Fruit fly (Drosophila melanogaster): Measurements from ENCODE around the gene dia.

dia gene

DNA sequence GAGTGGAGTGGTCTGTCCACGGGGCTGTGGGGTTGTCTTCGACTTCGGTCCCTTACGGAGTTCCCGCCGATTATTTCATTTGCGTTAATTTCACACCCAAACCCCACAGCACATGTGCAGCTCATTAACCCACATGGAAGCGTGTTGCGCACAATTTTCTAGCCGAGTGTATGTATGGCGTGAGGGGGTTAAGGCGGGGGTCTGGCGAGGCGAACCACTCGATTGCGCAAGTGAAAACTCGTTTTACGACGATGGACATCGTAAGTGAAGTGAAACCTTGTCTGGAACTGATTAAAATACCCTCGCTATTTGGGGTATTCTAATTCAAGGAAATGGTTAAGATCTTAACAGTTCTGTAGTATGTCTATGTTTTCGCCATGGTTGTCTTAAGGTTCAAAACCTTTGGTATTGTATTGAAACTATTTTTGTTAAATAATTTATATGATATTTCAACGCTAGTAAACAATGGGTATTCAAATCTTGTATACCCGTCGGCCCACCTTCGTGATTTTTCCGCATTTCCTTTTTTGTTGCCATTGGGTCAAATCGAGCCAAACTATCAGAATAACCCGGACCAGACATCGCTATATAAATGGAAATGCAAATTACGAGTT lies 53.2 kb downstream of the dia start:
- TF ChIP-seq fkh (GFP tag; optimal IDR thresholded peaks at IDR 0.05) (no peak), acj6 (GFP tag; optimal IDR thresholded peaks at IDR 0.05) (peak; percentile 66), Eip78C (GFP tag) (peak; percentile 91), CG3919 (GFP tag; optimal IDR thresholded peaks at IDR 0.05) (peak; percentile 73), CG10669 (GFP tag; optimal IDR thresholded peaks at IDR 0.05) (peak; percentile 55), pdm3 (GFP tag; optimal IDR thresholded peaks at IDR 0.05) (peak; percentile 75), CG10631 (GFP tag; optimal IDR thresholded peaks at IDR 0.05) (peak; percentile 66), CG8119 (GFP tag; IDR thresholded peaks at IDR 0.05) (peak; percentile 88), esn (GFP tag; optimal IDR thresholded peaks at IDR 0.05) (no peak), CG6792 (GFP tag; optimal IDR thresholded peaks at IDR 0.05) (peak; percentile 61), CG6276 (GFP tag; optimal IDR thresholded peaks at IDR 0.05) (peak; percentile 85), Sox14 (GFP tag; optimal IDR thresholded peaks at IDR 0.05) (peak; percentile 68), CG6854 (GFP tag; optimal IDR thresholded peaks at IDR 0.05) (no peak), Hr4 (GFP tag; optimal IDR thresholded peaks at IDR 0.05) (peak; percentile 86), fd85E (GFP tag; optimal IDR thresholded peaks at IDR 0.05) (no peak), Sox102F (GFP tag; optimal IDR thresholded peaks at IDR 0.05) (no peak), Eip93F (GFP tag; optimal IDR thresholded peaks at IDR 0.05) (no peak), Ets96B (tag; optimal IDR thresholded peaks at IDR 0.05) (no peak), Ets21C (GFP tag; optimal IDR thresholded peaks at IDR 0.05) (no peak), Sox15 (GFP tag; optimal IDR thresholded peaks at IDR 0.05) (peak; percentile 13), CG9139 (GFP tag; optimal IDR thresholded peaks at IDR 0.05) (no peak), svp (GFP tag) (peak; percentile 36), Hr38 (GFP tag; optimal IDR thresholded peaks at IDR 0.05) (no peak), CG4318 (GFP tag; optimal IDR thresholded peaks at IDR 0.05) (peak; percentile 69), Eip75B (GFP tag; optimal IDR thresholded peaks at IDR 0.05) (peak; percentile 74), CG8632 (GFP tag; optimal IDR thresholded peaks at IDR 0.05) (peak; percentile 58), Blimp-1 (GFP tag; optimal IDR thresholded peaks at IDR 0.05) (no peak), OdsH (GFP tag; optimal IDR thresholded peaks at IDR 0.05) (peak; percentile 81), cyc (GFP tag; optimal IDR thresholded peaks at IDR 0.05) (no peak), CG6808 (GFP tag; optimal IDR thresholded peaks at IDR 0.05) (peak; percentile 40), CG7368 (GFP tag; optimal IDR thresholded peaks at IDR 0.05) (peak; percentile 53), CG34406 (GFP tag; optimal IDR thresholded peaks at IDR 0.05) (peak; percentile 52), CG31627 (GFP tag; optimal IDR thresholded peaks at IDR 0.05) (no peak), salr (GFP tag; optimal IDR thresholded peaks at IDR 0.05) (peak; percentile 27 to 74), vri (GFP tag; optimal IDR thresholded peaks at IDR 0.05) (no peak), CG16779 (tag; optimal IDR thresholded peaks at IDR 0.05) (peak; percentile 58), CG11762 (GFP tag; optimal IDR thresholded peaks at IDR 0.05; ENCODE audit: insufficient read depth) (peak; percentile 60), CG3032 (tag; optimal IDR thresholded peaks at IDR 0.05) (peak; percentile 55), Lpt (GFP tag; optimal IDR thresholded peaks at IDR 0.05) (peak; percentile 82), eg (GFP tag; IDR thresholded peaks at IDR 0.05) (peak; percentile 91), CG11294 (GFP tag; IDR thresholded peaks at IDR 0.05) (peak; percentile 73), net (GFP tag; optimal IDR thresholded peaks at IDR 0.05) (peak; percentile 78), CG1621 (tag; optimal IDR thresholded peaks at IDR 0.05) (peak; percentile 47), CG15336 (GFP tag; IDR thresholded peaks at IDR 0.05) (peak; percentile 92), topi (GFP tag; optimal IDR thresholded peaks at IDR 0.05) (no peak), Gug (GFP tag; IDR thresholded peaks at IDR 0.05) (peak; percentile 77), CG11902 (GFP tag; optimal IDR thresholded peaks at IDR 0.05) (no peak), dsx (GFP tag; optimal IDR thresholded peaks at IDR 0.05; ENCODE audit: poor library complexity, severe bottlenecking) (peak; percentile 36), fd59A (GFP tag; optimal IDR thresholded peaks at IDR 0.05) (peak; percentile 52), CG32006 (GFP tag; optimal IDR thresholded peaks at IDR 0.05) (peak; percentile 89), Smox (GFP tag; optimal IDR thresholded peaks at IDR 0.05) (no peak), dac (GFP tag; optimal IDR thresholded peaks at IDR 0.05) (peak; percentile 62)
